Worm (Caenorhabditis elegans) whole organism, L1 larva: ENCODE data around the gene C45G7.4.

ENCODE experiments used
- aly-2 ChIP-seq: fragments of 150-350 bp; optimal IDR thresholded peaks from 2 replicates; lab custom pipeline; 2014; ENCODE audit warnings: missing biosample characterization, missing genetic modification characterization
- blmp-1 ChIP-seq: fragments of 150-350 bp; optimal IDR thresholded peaks from 2 replicates; lab custom pipeline; 2014; ENCODE audit warnings: missing biosample characterization, missing genetic modification characterization
- nhr-12 ChIP-seq: sonication (generic microtip); optimal IDR thresholded peaks from 2 replicates; lab custom pipeline; 2017; ENCODE audit warnings: missing biosample characterization, missing genetic modification characterization
- nhr-76 ChIP-seq: sonication (generic microtip); optimal IDR thresholded peaks from 2 replicates; lab custom pipeline; 2017; ENCODE audit warnings: missing biosample characterization, missing genetic modification characterization
- pag-3 ChIP-seq: sonication (generic microtip); optimal IDR thresholded peaks from 2 replicates; lab custom pipeline; 2017; ENCODE audit warnings: missing genetic modification characterization, mild to moderate bottlenecking, missing compliant biosample characterization, antibody characterized with exemption, borderline replicate concordance; ENCODE audit not compliant: insufficient read depth
- tlp-1 ChIP-seq: fragments of 150-350 bp; optimal IDR thresholded peaks from 2 replicates; lab custom pipeline; 2014; ENCODE audit warnings: missing biosample characterization, missing genetic modification characterization

ce11 chrIV:2407704-2408103, 25.1 kb upstream of the C45G7.4 start:
- TF ChIP-seq pag-3 (tag; lab: Kevin White, UChicago) (no peak), tlp-1 (no peak), nhr-76 (tag; lab: Kevin White, UChicago) (no peak), aly-2 (no peak), nhr-12 (no peak), blmp-1 (no peak)
